Fruit fly (Drosophila melanogaster) Kc167 (cell line): ENCODE measurements around the gene Cht11.

Experiments
- Myc ChIP-seq: fragments of >200 bp; optimal IDR thresholded peaks from 2 replicates; lab custom pipeline; 2017; ENCODE audit warnings: missing external identifiers
- Sin3A ChIP-seq: fragments of >200 bp; optimal IDR thresholded peaks from 2 replicates; lab custom pipeline; 2018; ENCODE audit warnings: missing external identifiers
- h ChIP-seq: fragments of >200 bp; optimal IDR thresholded peaks from 3 replicates; lab custom pipeline; 2018; ENCODE audit warnings: missing external identifiers
- insv ChIP-seq: fragments of >200 bp; optimal IDR thresholded peaks from 3 replicates; lab custom pipeline; 2018; ENCODE audit warnings: missing external identifiers
- psq ChIP-seq: fragments of >200 bp; optimal IDR thresholded peaks from 2 replicates; lab custom pipeline; 2017; ENCODE audit warnings: missing external identifiers
- ttk ChIP-seq: sonication (Bioruptor generic); optimal IDR thresholded peaks from 2 replicates; lab custom pipeline; 2017; ENCODE audit warnings: missing external identifiers

Cht11 gene

dm6 chrX:6804485-6805295 is 44.6 kb downstream of the Cht11 start:
- TF ChIP-seq ttk (lab: Kevin White, UChicago), result no peak
- no peak for TF ChIP-seq insv (lab: Kevin White, UChicago)
- no peak for TF ChIP-seq psq
- TF ChIP-seq h (lab: Kevin White, UChicago), result no peak
- no peak for TF ChIP-seq Sin3A (lab: Kevin White, UChicago)
- no peak for TF ChIP-seq Myc (lab: Kevin White, UChicago)

dm6 chrX:6803880-6804484 is 45.3 kb downstream of the Cht11 start:
- TF ChIP-seq ttk (lab: Kevin White, UChicago) (no peak), h (lab: Kevin White, UChicago) (no peak), insv (lab: Kevin White, UChicago) (no peak), Sin3A (lab: Kevin White, UChicago) (no peak), psq (no peak), Myc (lab: Kevin White, UChicago) (no peak)

DNA sequence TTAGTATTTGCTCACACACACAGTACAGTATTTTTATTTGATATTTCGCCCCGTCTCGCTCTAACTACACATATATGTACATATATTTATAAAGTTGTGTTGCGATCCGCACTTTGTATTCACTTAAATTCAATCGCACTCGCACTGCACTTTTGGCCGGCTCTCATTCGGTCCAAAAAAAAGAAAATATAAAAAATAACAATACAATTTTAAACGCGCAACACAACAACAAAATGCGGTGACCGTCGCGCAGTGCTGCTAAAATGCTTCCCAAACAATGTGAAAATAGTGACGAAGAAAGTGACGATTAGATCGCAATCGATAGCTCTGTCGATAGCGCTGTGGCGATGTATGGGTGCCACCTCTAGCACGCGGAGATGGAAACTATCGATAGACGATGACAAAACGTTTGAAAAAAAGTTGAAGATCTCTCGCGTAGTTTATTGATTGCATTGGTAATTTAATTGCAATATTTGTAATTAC is 46.0 kb downstream of the Cht11 start, which contains the start of the genes C3G and pod1:
Gene C3G (minus strand): TSS at position 282 of the 483 bp plus-strand sequence.
Gene pod1 (plus strand): TSS at position 373 of the 483 bp plus-strand sequence.
- TF ChIP-seq ttk (lab: Kevin White, UChicago), result no peak

dm6 chrX:6802376-6803080 is 46.8 kb downstream of the Cht11 start:
- TF ChIP-seq Myc (lab: Kevin White, UChicago) (no peak), psq (no peak), h (lab: Kevin White, UChicago) (no peak), Sin3A (lab: Kevin White, UChicago) (no peak), ttk (lab: Kevin White, UChicago) (no peak), insv (lab: Kevin White, UChicago) (no peak)

dm6 chrX:6800726-6801296 is 48.5 kb downstream of the Cht11 start:
- TF ChIP-seq ttk (lab: Kevin White, UChicago), result no peak
- TF ChIP-seq h (lab: Kevin White, UChicago), result no peak
- TF ChIP-seq Sin3A (lab: Kevin White, UChicago), result no peak
- no peak for TF ChIP-seq Myc (lab: Kevin White, UChicago)
- TF ChIP-seq psq, result no peak
- TF ChIP-seq insv (lab: Kevin White, UChicago), result no peak

- TF ChIP-seq h (lab: Kevin White, UChicago) (no peak), Myc (lab: Kevin White, UChicago) (no peak), Sin3A (lab: Kevin White, UChicago) (no peak), insv (lab: Kevin White, UChicago) (no peak), ttk (lab: Kevin White, UChicago) (no peak), psq (no peak)
These were observed 49.9 kb downstream of the Cht11 start for dm6 chrX:6799261-6800022.
